Worm (Caenorhabditis elegans): ENCODE data around the gene ZC443.4.

ce11 chrV:12824777-12825176 lies 5.1 kb upstream of the ZC443.4 start, which contains the start of gene ugt-16:
- TF ChIP-seq dao-5 (tag; optimal IDR thresholded peaks at IDR 0.05), result no peak
- no peak for TF ChIP-seq W03F9.2 (tag; optimal IDR thresholded peaks at IDR 0.05)

Data from whole organism, L4/young adult.